Fruit fly (Drosophila melanogaster): Measurements from ENCODE around the gene CG6833.

CG6833 gene

dm6 chr3L:14050944-14051548 lies at the start of gene CG6833 (continued):
- TF ChIP-seq CG7987 (GFP tag; optimal IDR thresholded peaks at IDR 0.05) (peak; percentile 67), CG12744 (GFP tag; optimal IDR thresholded peaks at IDR 0.05) (peak; percentile 38), Ssrp (tag; optimal IDR thresholded peaks at IDR 0.05) (peak; percentile 29), CkIIα-i1 (GFP tag; IDR thresholded peaks at IDR 0.05) (0 out of 2 replicates have a peak, but pooled peaks have one; percentile 38), Taf1 (GFP tag; IDR thresholded peaks at IDR 0.05) (peak; percentile 60; the same call in 1 of the 2 replicates), Dp (GFP tag; optimal IDR thresholded peaks at IDR 0.05) (peak; percentile 19), CG17568 (GFP tag; optimal IDR thresholded peaks at IDR 0.05) (no peak), Fer3 (tag; optimal IDR thresholded peaks at IDR 0.05) (peak; percentile 71), CG10565 (GFP tag; optimal IDR thresholded peaks at IDR 0.05) (no peak), CG11504 (tag; optimal IDR thresholded peaks at IDR 0.05) (peak; percentile 72), ind (GFP tag; optimal IDR thresholded peaks at IDR 0.05) (peak; percentile 84), kah (GFP tag; optimal IDR thresholded peaks at IDR 0.05) (no peak), Sry-δ (GFP tag; optimal IDR thresholded peaks at IDR 0.05) (peak; percentile 53), sc (optimal IDR thresholded peaks at IDR 0.05) (no peak), sc (GFP tag; optimal IDR thresholded peaks at IDR 0.05) (no peak), Six4 (GFP tag; optimal IDR thresholded peaks at IDR 0.05) (peak; percentile 41), sob (GFP tag; IDR thresholded peaks at IDR 0.05) (peak; percentile 86), CG9727 (GFP tag; optimal IDR thresholded peaks at IDR 0.05) (peak; percentile 42), usp (GFP tag; optimal IDR thresholded peaks at IDR 0.05) (no peak), CG15479 (GFP tag; optimal IDR thresholded peaks at IDR 0.05) (no peak), p53 (GFP tag; optimal IDR thresholded peaks at IDR 0.05) (peak; percentile 16), CrebB (tag; optimal IDR thresholded peaks at IDR 0.05) (peak; percentile 26), CG9876 (GFP tag; optimal IDR thresholded peaks at IDR 0.05) (peak; percentile 77), fd3F (GFP tag; optimal IDR thresholded peaks at IDR 0.05) (peak; percentile 8), oc (tag; optimal IDR thresholded peaks at IDR 0.05) (no peak), Gsc (GFP tag; IDR thresholded peaks at IDR 0.05) (no peak), Sox102F (GFP tag; optimal IDR thresholded peaks at IDR 0.05) (peak; percentile 49), CG18011 (GFP tag; optimal IDR thresholded peaks at IDR 0.05) (no peak), sqz (GFP tag; optimal IDR thresholded peaks at IDR 0.05) (no peak), CG32772 (GFP tag; IDR thresholded peaks at IDR 0.05) (peak; percentile 60; the same call in 1 of the 2 replicates), en (GFP tag; optimal IDR thresholded peaks at IDR 0.05) (no peak), ken (GFP tag; IDR thresholded peaks at IDR 0.05) (peak; percentile 87), CG12391 (tag; optimal IDR thresholded peaks at IDR 0.05) (peak; percentile 51), CG8089 (GFP tag; optimal IDR thresholded peaks at IDR 0.05) (no peak), Pdp1 (GFP tag; optimal IDR thresholded peaks at IDR 0.05) (peak; percentile 72 to 73), btn (GFP tag; optimal IDR thresholded peaks at IDR 0.05) (no peak), CG11398 (GFP tag; optimal IDR thresholded peaks at IDR 0.05) (peak; percentile 38), CG10462 (GFP tag; optimal IDR thresholded peaks at IDR 0.05) (no peak), CG33213 (GFP tag; optimal IDR thresholded peaks at IDR 0.05) (peak; percentile 87), TFAM (GFP tag; optimal IDR thresholded peaks at IDR 0.05) (no peak), CG10267 (tag; optimal IDR thresholded peaks at IDR 0.05) (peak; percentile 54), salm (tag; optimal IDR thresholded peaks at IDR 0.05) (no peak), CG13287 (GFP tag; IDR thresholded peaks at IDR 0.05; ENCODE audit: partially characterized antibody) (peak; percentile 32), Hmr (GFP tag; optimal IDR thresholded peaks at IDR 0.05) (peak; percentile 60), chm (GFP tag; IDR thresholded peaks at IDR 0.05) (peak; percentile 74), stc (GFP tag; IDR thresholded peaks at IDR 0.05) (0 out of 2 replicates have a peak, but pooled peaks have one; percentile 17), jigr1 (GFP tag; IDR thresholded peaks at IDR 0.05) (0 out of 3 replicates have a peak, but pooled peaks have one; percentile 24), sna (GFP tag; IDR thresholded peaks at IDR 0.05; ENCODE audit: partially characterized antibody) (no peak), CG12299 (tag; optimal IDR thresholded peaks at IDR 0.05) (no peak), CG11093 (GFP tag; IDR thresholded peaks at IDR 0.05) (no peak)

Data from whole organism, embryonic.